Worm (Caenorhabditis elegans) whole organism, late embryonic: Measurements from ENCODE around the gene F41G3.18.

Experiments
- F13H6.1 ChIP-seq: sonication (generic microtip); optimal IDR thresholded peaks from 2 replicates; lab custom pipeline; 2016; ENCODE audit warnings: missing genetic modification characterization, missing compliant biosample characterization
- ama-1 ChIP-seq: fragments of 150-350 bp; optimal IDR thresholded peaks from 2 replicates; lab custom pipeline; 2014
- ceh-18 ChIP-seq: sonication (generic microtip); optimal IDR thresholded peaks from 2 replicates; lab custom pipeline; 2016; ENCODE audit warnings: missing genetic modification characterization, missing compliant biosample characterization
- ceh-31 ChIP-seq: sonication (generic microtip); optimal IDR thresholded peaks from 2 replicates; lab custom pipeline; 2016; ENCODE audit warnings: missing genetic modification characterization, missing compliant biosample characterization
- ceh-48 ChIP-seq: sonication (generic microtip); optimal IDR thresholded peaks from 2 replicates; lab custom pipeline; 2016; ENCODE audit warnings: missing genetic modification characterization, inconsistent platforms, missing compliant biosample characterization
- mec-3 ChIP-seq: sonication (generic microtip); optimal IDR thresholded peaks from 2 replicates; lab custom pipeline; 2016; ENCODE audit warnings: borderline replicate concordance, missing genetic modification characterization, missing compliant biosample characterization
- nhr-11 ChIP-seq: fragments of 150-350 bp; optimal IDR thresholded peaks from 2 replicates; lab custom pipeline; 2014; ENCODE audit warnings: missing biosample characterization, missing genetic modification characterization
- pax-1 ChIP-seq: fragments of 150-350 bp; optimal IDR thresholded peaks from 2 replicates; lab custom pipeline; 2014; ENCODE audit warnings: missing biosample characterization, missing genetic modification characterization
- pqm-1 ChIP-seq: sonication (generic microtip); optimal IDR thresholded peaks from 2 replicates; lab custom pipeline; 2016; ENCODE audit warnings: missing genetic modification characterization, missing compliant biosample characterization
- pros-1 ChIP-seq: fragments of 150-350 bp; optimal IDR thresholded peaks from 2 replicates; lab custom pipeline; 2014; ENCODE audit warnings: missing biosample characterization, missing genetic modification reagents, missing genetic modification characterization
- ref-2 ChIP-seq: sonication (generic microtip); optimal IDR thresholded peaks from 2 replicates; lab custom pipeline; 2016; ENCODE audit warnings: missing genetic modification characterization, missing compliant biosample characterization
- rnt-1 ChIP-seq: sonication (generic microtip); optimal IDR thresholded peaks from 2 replicates; lab custom pipeline; 2016; ENCODE audit warnings: missing genetic modification characterization, missing compliant biosample characterization
- tbx-2 ChIP-seq: sonication (generic microtip); optimal IDR thresholded peaks from 2 replicates; lab custom pipeline; 2016; ENCODE audit warnings: missing genetic modification characterization, missing compliant biosample characterization
- unc-55 ChIP-seq: sonication (generic microtip); optimal IDR thresholded peaks from 2 replicates; lab custom pipeline; 2017; ENCODE audit warnings: missing biosample characterization, missing genetic modification reagents, missing genetic modification characterization

DNA sequence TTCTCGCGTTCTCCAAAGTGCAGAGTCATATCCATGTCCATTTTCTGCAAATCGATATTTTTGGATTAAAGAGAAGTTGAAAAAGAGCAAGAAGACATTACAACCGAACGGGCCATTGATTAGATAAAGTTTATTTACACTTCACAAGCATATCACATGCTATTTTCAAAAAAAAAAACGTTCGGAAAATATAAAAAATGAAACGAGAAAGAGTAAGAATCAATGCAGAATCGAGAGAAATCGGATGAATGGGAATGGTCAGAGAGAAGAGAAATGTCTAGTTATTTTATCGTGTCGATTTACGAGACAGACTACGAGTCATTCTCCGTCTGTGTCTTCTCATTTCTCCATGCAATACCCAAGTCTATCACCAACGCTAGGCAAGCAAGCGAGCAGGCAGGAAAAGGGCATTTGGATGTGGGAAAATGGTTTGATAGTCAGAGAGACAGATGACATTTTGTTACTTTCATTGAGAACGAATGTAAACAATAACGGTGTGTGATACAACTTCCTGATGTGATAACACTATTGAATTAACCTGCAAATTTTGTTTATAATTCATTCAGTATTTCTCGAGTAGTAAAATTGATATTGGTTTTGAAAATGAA lies 32.1 kb downstream of the F41G3.18 start, which contains the start of gene F31E8.4:
- TF ChIP-seq unc-55 (GFP tag; lab: Kevin White, UChicago), result no peak
- TF ChIP-seq pqm-1 (tag; lab: Kevin White, UChicago), result no peak
- no peak for TF ChIP-seq mec-3 (tag; lab: Kevin White, UChicago)
- TF ChIP-seq ref-2 (tag; lab: Kevin White, UChicago), result peak; percentile 13
- no peak for TF ChIP-seq ceh-48 (tag; lab: Kevin White, UChicago)
- no peak for TF ChIP-seq tbx-2
- TF ChIP-seq pax-1, result no peak
- no peak for TF ChIP-seq ceh-18 (tag; lab: Kevin White, UChicago)
- no peak for TF ChIP-seq ceh-31 (tag; lab: Kevin White, UChicago)
- no peak for TF ChIP-seq pros-1 (tag; lab: Kevin White, UChicago)
- no peak for TF ChIP-seq nhr-11 (tag; lab: Kevin White, UChicago)
- TF ChIP-seq F13H6.1 (tag; lab: Kevin White, UChicago), result no peak
- no peak for TF ChIP-seq rnt-1 (tag; lab: Kevin White, UChicago)
- TF ChIP-seq ama-1, result no peak
